Fruit fly (Drosophila melanogaster): ENCODE measurements around the gene kek4.

DNA sequence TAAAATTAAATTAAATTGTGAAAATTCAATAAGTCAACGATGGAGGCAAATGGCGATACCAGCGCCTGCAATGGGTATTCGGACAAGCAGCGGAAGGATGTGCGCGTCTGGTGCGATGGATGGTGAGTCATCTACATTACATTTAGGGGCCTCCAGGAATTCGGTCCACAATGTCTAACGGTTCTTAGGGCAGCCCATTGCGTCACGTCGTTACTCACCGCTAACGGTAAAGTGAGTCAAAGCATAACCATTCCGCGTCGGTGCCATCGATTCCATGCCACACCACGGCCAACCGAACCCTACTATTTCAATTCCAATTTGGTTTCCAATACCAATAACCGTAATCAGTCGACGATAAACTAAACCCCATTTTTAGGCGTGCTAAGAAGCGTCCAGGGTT, 11.0 kb downstream of the kek4 start:
- TF ChIP-seq CG6854 (GFP tag; optimal IDR thresholded peaks at IDR 0.05), result no peak
- TF ChIP-seq CG3032 (tag; optimal IDR thresholded peaks at IDR 0.05), result no peak
- no peak for TF ChIP-seq Ets96B (tag; optimal IDR thresholded peaks at IDR 0.05)

All from whole organism, prepupa.